Fruit fly (Drosophila melanogaster) whole organism, embryonic: Measurements from ENCODE around the gene CG15221.

ENCODE experiments used
- Bgb ChIP-seq: fragments of 200-800 bp; sonication (Bioruptor generic); IDR thresholded peaks from 2 replicates; pipeline ENCODE4 v1.3.6; 2022; ENCODE audit warnings: missing biosample characterization, missing genetic modification characterization; ENCODE audit not compliant: partially characterized antibody
- CG11247 ChIP-seq: fragments of 200-800 bp; sonication (Bioruptor generic); IDR thresholded peaks from 2 replicates; pipeline ENCODE4 v1.3.6; 2022; ENCODE audit warnings: missing biosample characterization, missing genetic modification characterization
- CG11504 ChIP-seq: fragments of 200-800 bp; sonication (Bioruptor generic); optimal IDR thresholded peaks from 3 replicates; lab custom pipeline; 2019; ENCODE audit warnings: missing biosample characterization, mild to moderate bottlenecking, missing genetic modification characterization, moderate library complexity
- CG11695 ChIP-seq: fragments of 200-800 bp; sonication (Bioruptor generic); IDR thresholded peaks from 3 replicates; pipeline ENCODE4 v1.3.6; 2022; ENCODE audit warnings: missing biosample characterization, missing genetic modification characterization
- CG12071 ChIP-seq: fragments of 200-800 bp; sonication (Bioruptor generic); optimal IDR thresholded peaks from 3 replicates; lab custom pipeline; 2018; ENCODE audit warnings: missing biosample characterization, mild to moderate bottlenecking, missing genetic modification characterization
- CG13894 ChIP-seq: fragments of 200-800 bp; sonication (Bioruptor generic); optimal IDR thresholded peaks from 3 replicates; lab custom pipeline; 2018; ENCODE audit warnings: missing biosample characterization, mild to moderate bottlenecking, missing genetic modification characterization, moderate library complexity
- CG14014 ChIP-seq: fragments of 200-800 bp; sonication (Bioruptor generic); IDR thresholded peaks from 2 replicates; pipeline ENCODE4 v1.3.6; 2022; ENCODE audit warnings: missing biosample characterization, missing genetic modification characterization
- CG1529 ChIP-seq: fragments of 200-800 bp; sonication (Bioruptor generic); optimal IDR thresholded peaks from 3 replicates; lab custom pipeline; 2018; ENCODE audit warnings: missing biosample characterization, missing genetic modification characterization
- CG17568 ChIP-seq: fragments of 200-800 bp; sonication (Bioruptor generic); optimal IDR thresholded peaks from 2 replicates; lab custom pipeline; 2018; ENCODE audit warnings: missing biosample characterization, mild to moderate bottlenecking, missing genetic modification characterization, moderate library complexity
- CG3065 ChIP-seq: fragments of 200-800 bp; sonication (Bioruptor generic); optimal IDR thresholded peaks from 2 replicates; lab custom pipeline; 2016; ENCODE audit warnings: missing biosample characterization, missing genetic modification characterization
- CG32767 ChIP-seq: fragments of 200-800 bp; sonication (Bioruptor generic); IDR thresholded peaks from 2 replicates; pipeline ENCODE4 v1.3.6; 2022; ENCODE audit warnings: missing biosample characterization, missing genetic modification characterization
- CG33557 ChIP-seq: fragments of 200-800 bp; sonication (Bioruptor generic); optimal IDR thresholded peaks from 2 replicates; lab custom pipeline; 2019; ENCODE audit warnings: missing biosample characterization, mild to moderate bottlenecking, missing genetic modification characterization, moderate library complexity
- CG3847 ChIP-seq: fragments of 200-800 bp; sonication (Bioruptor generic); IDR thresholded peaks from 2 replicates; pipeline ENCODE4 v1.3.6; 2022; ENCODE audit warnings: missing biosample characterization, missing genetic modification characterization
- CG43689 ChIP-seq: fragments of 200-800 bp; sonication (Bioruptor generic); IDR thresholded peaks from 2 replicates; pipeline ENCODE4 v1.3.6; 2022; ENCODE audit warnings: missing biosample characterization, missing genetic modification characterization
- CG5245 ChIP-seq: fragments of 200-800 bp; sonication (Bioruptor generic); optimal IDR thresholded peaks from 3 replicates; lab custom pipeline; 2016; ENCODE audit warnings: missing biosample characterization, missing genetic modification characterization
- CG7987 ChIP-seq: fragments of 200-800 bp; sonication (Bioruptor generic); optimal IDR thresholded peaks from 2 replicates; lab custom pipeline; 2018; ENCODE audit warnings: missing biosample characterization, mild to moderate bottlenecking, missing genetic modification characterization, moderate library complexity
- CG8089 ChIP-seq: fragments of 200-800 bp; sonication (Bioruptor generic); optimal IDR thresholded peaks from 3 replicates; lab custom pipeline; 2016; ENCODE audit warnings: missing biosample characterization, missing genetic modification characterization
- Camta ChIP-seq: fragments of 200-800 bp; sonication (Bioruptor generic); optimal IDR thresholded peaks from 2 replicates; lab custom pipeline; 2016; ENCODE audit warnings: missing biosample characterization, missing genetic modification characterization
- Dbx ChIP-seq: fragments of 200-800 bp; sonication (Bioruptor generic); IDR thresholded peaks from 3 replicates; pipeline ENCODE4 v1.3.6; 2022; ENCODE audit warnings: missing biosample characterization, missing genetic modification characterization
- Dref ChIP-seq: fragments of 200-800 bp; sonication (Bioruptor generic); IDR thresholded peaks from 2 replicates; pipeline ENCODE4 v1.3.6; 2022; ENCODE audit warnings: missing biosample characterization, missing genetic modification characterization
- Fer3 ChIP-seq: fragments of 200-800 bp; sonication (Bioruptor generic); optimal IDR thresholded peaks from 2 replicates; lab custom pipeline; 2018; ENCODE audit warnings: missing biosample characterization, mild to moderate bottlenecking, missing genetic modification characterization, moderate library complexity
- HLH3B ChIP-seq: fragments of 200-800 bp; sonication (Bioruptor generic); IDR thresholded peaks from 2 replicates; pipeline ENCODE4 v1.3.6; 2022; ENCODE audit warnings: missing biosample characterization, missing genetic modification characterization
- HLHmδ ChIP-seq: fragments of 200-800 bp; sonication (Bioruptor generic); optimal IDR thresholded peaks from 2 replicates; lab custom pipeline; 2018; ENCODE audit warnings: missing biosample characterization, mild to moderate bottlenecking, missing genetic modification characterization, moderate library complexity
- Hr39 ChIP-seq: fragments of >200 bp; optimal IDR thresholded peaks from 2 replicates; lab custom pipeline; 2017
- Hr78 ChIP-seq, 2 experiments: fragments of 200-800 bp in 1 of 2; fragments of >200 bp in 1 of 2; sonication (Bioruptor generic) in 1 of 2; optimal IDR thresholded peaks; 2 replicates each; lab custom pipeline; 2017 to 2019; ENCODE audit warnings: missing biosample characterization in 2 of 2, missing genetic modification characterization in 2 of 2, mild to moderate bottlenecking in 1 of 2, moderate library complexity in 1 of 2
- Kr ChIP-seq: fragments of 200-800 bp; sonication (Bioruptor generic); optimal IDR thresholded peaks from 2 replicates; lab custom pipeline; 2017; ENCODE audit warnings: missing biosample characterization, mild to moderate bottlenecking, missing genetic modification characterization
- Med ChIP-seq: fragments of 200-800 bp; sonication (Bioruptor generic); peaks from one replicate; lab custom pipeline; 2016; ENCODE audit warnings: missing biosample characterization, missing genetic modification characterization, mild to moderate bottlenecking, inconsistent platforms, moderate library complexity
- Mrtf ChIP-seq: fragments of 200-800 bp; sonication (Bioruptor generic); IDR thresholded peaks from 3 replicates; pipeline ENCODE4 v1.3.6; 2022; ENCODE audit warnings: missing biosample characterization, missing genetic modification characterization
- Rfx ChIP-seq: fragments of 200-800 bp; sonication (Bioruptor generic); IDR thresholded peaks from 2 replicates; pipeline ENCODE4 v1.3.6; 2022; ENCODE audit warnings: missing biosample characterization, missing genetic modification characterization
- Usf ChIP-seq: fragments of 200-800 bp; sonication (Bioruptor generic); optimal IDR thresholded peaks from 2 replicates; lab custom pipeline; 2017; ENCODE audit warnings: missing genotype, missing biosample characterization, missing genetic modification characterization
- Vsx1 ChIP-seq: fragments of 200-800 bp; sonication (Bioruptor generic); optimal IDR thresholded peaks from 2 replicates; lab custom pipeline; 2017; ENCODE audit warnings: missing biosample characterization, mild to moderate bottlenecking, missing genetic modification characterization, missing genetic modification reagents
- cato ChIP-seq: fragments of 200-800 bp; sonication (Bioruptor generic); optimal IDR thresholded peaks from 2 replicates; lab custom pipeline; 2016; ENCODE audit warnings: missing biosample characterization, missing genetic modification characterization, borderline replicate concordance
- crol ChIP-seq: fragments of 200-800 bp; sonication (Bioruptor generic); IDR thresholded peaks from 2 replicates; pipeline ENCODE4 v1.3.6; 2022; ENCODE audit warnings: missing biosample characterization, missing genetic modification characterization
- fd3F ChIP-seq: fragments of 200-800 bp; sonication (Bioruptor generic); optimal IDR thresholded peaks from 2 replicates; lab custom pipeline; 2018; ENCODE audit warnings: missing biosample characterization, mild to moderate bottlenecking, missing genetic modification characterization, moderate library complexity
- gem ChIP-seq: fragments of 200-800 bp; sonication (Bioruptor generic); optimal IDR thresholded peaks from 2 replicates; lab custom pipeline; 2019; ENCODE audit warnings: missing biosample characterization, mild to moderate bottlenecking, missing genetic modification characterization, moderate library complexity
- hth ChIP-seq: fragments of >200 bp; optimal IDR thresholded peaks from 2 replicates; lab custom pipeline; 2017; ENCODE audit warnings: inconsistent platforms
- insv ChIP-seq, 2 experiments: fragments of 200-800 bp; sonication (Bioruptor generic); optimal IDR thresholded peaks; 3 replicates each; lab custom pipeline; 2016 to 2018; ENCODE audit warnings: missing biosample characterization in 2 of 2, missing genetic modification characterization in 2 of 2
- jigr1 ChIP-seq: fragments of 200-800 bp; sonication (Bioruptor generic); IDR thresholded peaks from 3 replicates; pipeline ENCODE4 v1.3.6; 2022; ENCODE audit warnings: missing biosample characterization, missing genetic modification characterization
- ken ChIP-seq: fragments of 200-800 bp; sonication (Bioruptor generic); IDR thresholded peaks from 3 replicates; pipeline ENCODE4 v1.3.6; 2022; ENCODE audit warnings: missing biosample characterization, missing genetic modification characterization
- lov ChIP-seq, 2 experiments: fragments of 200-800 bp in 1 of 2; fragments of >200 bp in 1 of 2; sonication (Bioruptor generic) in 1 of 2; IDR thresholded peaks in 1 of 2; optimal IDR thresholded peaks in 1 of 2; 2 replicates in 1 of 2; 3 replicates in 1 of 2; pipeline versions ENCODE4 v1.3.6 to Lab custom; 2017 to 2022; ENCODE audit warnings: missing biosample characterization in 1 of 2, missing genetic modification characterization in 1 of 2
- mld ChIP-seq: fragments of 200-800 bp; sonication (Bioruptor generic); IDR thresholded peaks from 3 replicates; pipeline ENCODE4 v1.3.6; 2022; ENCODE audit warnings: missing biosample characterization, missing genetic modification characterization; ENCODE audit not compliant: partially characterized antibody
- nom ChIP-seq: fragments of 200-800 bp; sonication (Bioruptor generic); optimal IDR thresholded peaks from 2 replicates; lab custom pipeline; 2017; ENCODE audit warnings: missing biosample characterization, missing genetic modification characterization, mild to moderate bottlenecking, moderate library complexity, missing genetic modification reagents
- oc ChIP-seq: fragments of 200-800 bp; sonication (Bioruptor generic); optimal IDR thresholded peaks from 2 replicates; lab custom pipeline; 2018; ENCODE audit warnings: missing biosample characterization, mild to moderate bottlenecking, missing genetic modification characterization, moderate library complexity
- schlank ChIP-seq: fragments of 200-800 bp; sonication (Bioruptor generic); optimal IDR thresholded peaks from 2 replicates; lab custom pipeline; 2018; ENCODE audit warnings: missing biosample characterization, mild to moderate bottlenecking, missing genetic modification characterization
- sens-2 ChIP-seq: fragments of 200-800 bp; sonication (Bioruptor generic); IDR thresholded peaks from 2 replicates; pipeline ENCODE4 v1.3.6; 2022; ENCODE audit warnings: missing biosample characterization, missing genetic modification characterization
- seq ChIP-seq: fragments of 200-800 bp; sonication (Bioruptor generic); IDR thresholded peaks from 2 replicates; pipeline ENCODE4 v1.3.6; 2022; ENCODE audit warnings: missing biosample characterization, missing genetic modification characterization
- ssp ChIP-seq: fragments of 200-800 bp; sonication (Bioruptor generic); IDR thresholded peaks from 2 replicates; pipeline ENCODE4 v1.3.6; 2022; ENCODE audit warnings: missing biosample characterization, missing genetic modification characterization
- tap ChIP-seq: fragments of 200-800 bp; optimal IDR thresholded peaks from 3 replicates; lab custom pipeline; 2019; ENCODE audit warnings: missing biosample characterization, mild to moderate bottlenecking, missing genetic modification characterization, moderate library complexity
- zf30C ChIP-seq: fragments of 200-800 bp; sonication (Bioruptor generic); optimal IDR thresholded peaks from 3 replicates; lab custom pipeline; 2018; ENCODE audit warnings: missing biosample characterization, mild to moderate bottlenecking, missing genetic modification characterization
- zfh1 ChIP-seq: fragments of 200-800 bp; sonication (Bioruptor generic); IDR thresholded peaks from 3 replicates; pipeline ENCODE4 v1.3.6; 2022; ENCODE audit warnings: missing biosample characterization, missing genetic modification characterization

The CG15221 gene

dm6 chrX:11685918-11686640, 38.0 kb upstream of the CG15221 start (continued):
- TF ChIP-seq CG14014 (GFP tag; lab: Robert Waterston, UW) (no peak), CG33557 (GFP tag; lab: Kevin White, UChicago) (no peak), schlank (tag; lab: Kevin White, UChicago) (peak; percentile 26), Med (peak; percentile 90), nom (GFP tag; lab: Kevin White, UChicago) (peak; percentile 63), gem (tag; lab: Kevin White, UChicago) (no peak), Hr78 (GFP tag; optimal IDR thresholded peaks at IDR 0.05; lab: Kevin White, UChicago) (peak in 1 of 2 experiments; percentile 86), CG17568 (GFP tag; lab: Kevin White, UChicago) (peak; percentile 74), HLH3B (GFP tag; lab: Robert Waterston, UW) (no peak), lov (optimal IDR thresholded peaks at IDR 0.05; lab: Kevin White, UChicago) (no peak), lov (GFP tag; IDR thresholded peaks at IDR 0.05; lab: Robert Waterston, UW) (no peak), Fer3 (tag; lab: Kevin White, UChicago) (peak; percentile 17), hth (lab: Kevin White, UChicago) (no peak), Usf (no peak), CG32767 (GFP tag; lab: Robert Waterston, UW) (no peak), CG7987 (GFP tag; lab: Kevin White, UChicago) (peak; percentile 65), oc (tag; lab: Kevin White, UChicago) (no peak), CG3847 (GFP tag; lab: Robert Waterston, UW) (no peak), cato (GFP tag; lab: Kevin White, UChicago) (no peak), zf30C (GFP tag; lab: Kevin White, UChicago) (no peak), Rfx (peak; percentile 33; the same call in 1 of the 2 replicates), Mrtf (GFP tag; lab: Robert Waterston, UW) (no peak), tap (tag; lab: Kevin White, UChicago) (peak; percentile 34), Dref (GFP tag; lab: Robert Waterston, UW) (no peak), Bgb (GFP tag; lab: Robert Waterston, UW) (no peak; the same call in 1 of the 2 replicates), crol (GFP tag; lab: Robert Waterston, UW) (peak; percentile 60; the same call in 1 of the 2 replicates), sens-2 (GFP tag; lab: Robert Waterston, UW) (no peak), CG12071 (GFP tag; lab: Kevin White, UChicago) (peak; percentile 76), CG11504 (no peak), CG43689 (GFP tag; lab: Robert Waterston, UW) (no peak), mld (GFP tag; lab: Robert Waterston, UW) (no peak), CG8089 (GFP tag; lab: Kevin White, UChicago) (no peak), ken (no peak), Vsx1 (peak; percentile 54), insv (GFP tag; optimal IDR thresholded peaks at IDR 0.05; lab: Kevin White, UChicago) (no peak), HLHmδ (GFP tag; lab: Kevin White, UChicago) (peak; percentile 72), fd3F (GFP tag; lab: Kevin White, UChicago) (no peak), CG11695 (GFP tag; lab: Robert Waterston, UW) (peak; percentile 36; the same call in 1 of the 3 replicates), CG5245 (GFP tag; lab: Kevin White, UChicago) (no peak), ssp (no peak), Camta (peak; percentile 9), seq (no peak; the same call in 1 of the 2 replicates), CG3065 (GFP tag; lab: Kevin White, UChicago) (no peak), Hr39 (lab: Kevin White, UChicago) (no peak), CG13894 (tag; lab: Kevin White, UChicago) (peak; percentile 90), Dbx (GFP tag; lab: Robert Waterston, UW) (peak; percentile 53; the same call in 1 of the 3 replicates), CG1529 (GFP tag; lab: Kevin White, UChicago) (no peak), Kr (no peak), jigr1 (GFP tag; lab: Robert Waterston, UW) (no peak), zfh1 (GFP tag; lab: Robert Waterston, UW) (no peak), CG11247 (GFP tag; lab: Robert Waterston, UW) (no peak)
